Worm (Caenorhabditis elegans) whole organism, mixed stage, embryonic: ENCODE measurements around the gene sid-1.

Experiments used
- bed-3 ChIP-seq: fragments of 200-800 bp; sonication (Bioruptor generic); optimal IDR thresholded peaks from 3 replicates; lab custom pipeline; 2018; ENCODE audit warnings: mild to moderate bottlenecking, missing genetic modification characterization, moderate library complexity, missing compliant biosample characterization
- elt-1 ChIP-seq: sonication (generic microtip); optimal IDR thresholded peaks from 2 replicates; lab custom pipeline; 2017; ENCODE audit warnings: missing genetic modification characterization, mild to moderate bottlenecking, missing compliant biosample characterization, antibody characterized with exemption, moderate library complexity, borderline replicate concordance; ENCODE audit not compliant: insufficient read depth
- flh-1 ChIP-seq: fragments of 200-800 bp; sonication (Bioruptor generic); optimal IDR thresholded peaks from 2 replicates; lab custom pipeline; 2018; ENCODE audit warnings: mild to moderate bottlenecking, missing genetic modification characterization, moderate library complexity, missing compliant biosample characterization
- lin-13 ChIP-seq: fragments of 150-350 bp; optimal IDR thresholded peaks from 2 replicates; lab custom pipeline; 2014; ENCODE audit warnings: missing biosample characterization, missing genetic modification characterization
- mab-5 ChIP-seq: fragments of 150-350 bp; optimal IDR thresholded peaks from 2 replicates; lab custom pipeline; 2014; ENCODE audit warnings: missing biosample characterization, missing genetic modification characterization
- mep-1 ChIP-seq: fragments of 150-350 bp; optimal IDR thresholded peaks from 2 replicates; lab custom pipeline; 2017; ENCODE audit warnings: missing biosample characterization, missing genetic modification reagents, missing genetic modification characterization, inconsistent platforms
- nhr-237 ChIP-seq: fragments of 150-350 bp; optimal IDR thresholded peaks from 2 replicates; lab custom pipeline; 2014; ENCODE audit warnings: missing biosample characterization, missing genetic modification characterization
- pha-4 ChIP-seq: fragments of 150-350 bp; optimal IDR thresholded peaks from 2 replicates; lab custom pipeline; 2018; ENCODE audit warnings: missing biosample characterization, missing genetic modification reagents, missing genetic modification characterization
- snpc-4 ChIP-seq: fragments of 150-350 bp; optimal IDR thresholded peaks from 2 replicates; lab custom pipeline; 2014; ENCODE audit warnings: missing biosample characterization, missing genetic modification characterization
- sptf-1 ChIP-seq: sonication (generic microtip); optimal IDR thresholded peaks from 2 replicates; lab custom pipeline; 2017; ENCODE audit warnings: mild to moderate bottlenecking, missing genetic modification characterization, moderate library complexity, missing compliant biosample characterization
- unc-39 ChIP-seq: fragments of 150-350 bp; optimal IDR thresholded peaks from 2 replicates; lab custom pipeline; 2014; ENCODE audit warnings: missing biosample characterization, missing genetic modification characterization
- unc-62 ChIP-seq: fragments of 150-350 bp; optimal IDR thresholded peaks from 2 replicates; lab custom pipeline; 2014; ENCODE audit warnings: missing biosample characterization, missing genetic modification reagents, missing genetic modification characterization
- ztf-11 ChIP-seq: fragments of 150-350 bp; optimal IDR thresholded peaks from 2 replicates; lab custom pipeline; 2014; ENCODE audit warnings: missing biosample characterization, missing genetic modification characterization

ce11 chrV:5158302-5158701 is 38.5 kb downstream of the sid-1 start, which contains the start of gene abu-15:
- TF ChIP-seq snpc-4 (tag; lab: Kevin White, UChicago) (no peak), nhr-237 (tag; lab: Kevin White, UChicago) (no peak), mab-5 (tag; lab: Kevin White, UChicago) (no peak), lin-13 (no peak), elt-1 (tag; lab: Kevin White, UChicago) (no peak), pha-4 (tag; lab: Kevin White, UChicago) (no peak), flh-1 (no peak), mep-1 (tag; lab: Kevin White, UChicago) (no peak), unc-62 (no peak), unc-39 (tag; lab: Kevin White, UChicago) (no peak), ztf-11 (tag; lab: Kevin White, UChicago) (no peak), bed-3 (no peak), sptf-1 (tag; lab: Kevin White, UChicago) (no peak)
